Fruit fly (Drosophila melanogaster) whole organism, pupa: ENCODE measurements around the gene CG42764.
A peak's percentile ranks its signal among the peaks of the same experiment; 100 is the strongest.

ENCODE experiments used
- CG10348 ChIP-seq: fragments of 200-800 bp; sonication (Bioruptor generic); IDR thresholded peaks from 2 replicates; pipeline ENCODE4 v1.3.6; 2022; ENCODE audit warnings: missing biosample characterization, missing genetic modification characterization
- CG12605 ChIP-seq: fragments of 200-800 bp; sonication (Bioruptor generic); IDR thresholded peaks from 2 replicates; pipeline ENCODE4 v1.3.6; 2022; ENCODE audit warnings: missing biosample characterization, missing genetic modification characterization
- CG13204 ChIP-seq: fragments of 200-800 bp; sonication (Bioruptor generic); optimal IDR thresholded peaks from 2 replicates; lab custom pipeline; 2018; ENCODE audit warnings: missing biosample characterization, mild to moderate bottlenecking, missing genetic modification characterization, moderate library complexity
- CG14655 ChIP-seq: fragments of 200-800 bp; sonication (Bioruptor generic); optimal IDR thresholded peaks from 3 replicates; lab custom pipeline; 2017; ENCODE audit warnings: mild to moderate bottlenecking, missing biosample characterization, missing genetic modification reagents, missing genetic modification characterization
- CG15710 ChIP-seq: fragments of 200-800 bp; sonication (Bioruptor generic); optimal IDR thresholded peaks from 2 replicates; lab custom pipeline; 2018; ENCODE audit warnings: missing biosample characterization, mild to moderate bottlenecking, missing genetic modification characterization, moderate library complexity
- CG17806 ChIP-seq: fragments of 200-800 bp; sonication (Bioruptor generic); optimal IDR thresholded peaks from 2 replicates; lab custom pipeline; 2018; ENCODE audit warnings: missing biosample characterization, mild to moderate bottlenecking, missing genetic modification characterization, moderate library complexity
- CG32121 ChIP-seq: fragments of 200-800 bp; sonication (Bioruptor generic); IDR thresholded peaks from 2 replicates; pipeline ENCODE4 v1.3.6; 2022; ENCODE audit warnings: missing biosample characterization, missing genetic modification characterization
- CG34367 ChIP-seq: fragments of 200-800 bp; sonication (Bioruptor generic); optimal IDR thresholded peaks from 2 replicates; lab custom pipeline; 2018; ENCODE audit warnings: missing biosample characterization, mild to moderate bottlenecking, missing genetic modification characterization
- CG4496 ChIP-seq: fragments of 200-800 bp; sonication (Bioruptor generic); IDR thresholded peaks from 3 replicates; pipeline ENCODE4 v1.3.6; 2022; ENCODE audit warnings: missing biosample characterization, missing genetic modification characterization
- CG8159 ChIP-seq: fragments of 200-800 bp; sonication (Bioruptor generic); optimal IDR thresholded peaks from 3 replicates; lab custom pipeline; 2018; ENCODE audit warnings: missing biosample characterization, mild to moderate bottlenecking, missing genetic modification characterization, moderate library complexity
- CG8301 ChIP-seq: fragments of 200-800 bp; sonication (Bioruptor generic); optimal IDR thresholded peaks from 2 replicates; lab custom pipeline; 2018; ENCODE audit warnings: missing biosample characterization, mild to moderate bottlenecking, missing genetic modification characterization
- CG9948 ChIP-seq: fragments of 200-800 bp; sonication (Bioruptor generic); optimal IDR thresholded peaks from 2 replicates; lab custom pipeline; 2018; ENCODE audit warnings: missing biosample characterization, mild to moderate bottlenecking, missing genetic modification characterization, moderate library complexity
- D1 ChIP-seq: fragments of 200-800 bp; sonication (Bioruptor generic); optimal IDR thresholded peaks from 2 replicates; lab custom pipeline; 2018; ENCODE audit warnings: missing biosample characterization, mild to moderate bottlenecking, missing genetic modification characterization, moderate library complexity
- EcR ChIP-seq: fragments of 200-800 bp; sonication (Bioruptor generic); optimal IDR thresholded peaks from 3 replicates; lab custom pipeline; 2019; ENCODE audit warnings: missing biosample characterization, missing genetic modification characterization, mild to moderate bottlenecking, moderate library complexity, missing genetic modification reagents
- Ets98B ChIP-seq: fragments of 200-800 bp; sonication (Bioruptor generic); IDR thresholded peaks from 2 replicates; pipeline ENCODE4 v1.3.6; 2022; ENCODE audit warnings: missing biosample characterization, missing genetic modification characterization
- Pif1A ChIP-seq: fragments of 200-800 bp; sonication (Bioruptor generic); optimal IDR thresholded peaks from 3 replicates; lab custom pipeline; 2016; ENCODE audit warnings: missing biosample characterization, missing genetic modification characterization
- Pif1B ChIP-seq: fragments of 200-800 bp; sonication (Bioruptor generic); optimal IDR thresholded peaks from 3 replicates; lab custom pipeline; 2016; ENCODE audit warnings: missing biosample characterization, missing genetic modification characterization
- Snoo ChIP-seq: fragments of 200-800 bp; sonication (Bioruptor generic); optimal IDR thresholded peaks from 3 replicates; lab custom pipeline; 2017; ENCODE audit warnings: missing biosample characterization, mild to moderate bottlenecking, missing genetic modification characterization, inconsistent platforms
- fd96Ca ChIP-seq: fragments of 200-800 bp; sonication (Bioruptor generic); IDR thresholded peaks from 3 replicates; pipeline ENCODE4 v1.3.6; 2022; ENCODE audit warnings: missing biosample characterization, missing genetic modification characterization
- gl ChIP-seq: fragments of 200-800 bp; sonication (Bioruptor generic); optimal IDR thresholded peaks from 2 replicates; lab custom pipeline; 2018; ENCODE audit warnings: missing biosample characterization, mild to moderate bottlenecking, missing genetic modification characterization
- rn ChIP-seq: fragments of 200-800 bp; sonication (Bioruptor generic); IDR thresholded peaks from 2 replicates; pipeline ENCODE4 v1.3.6; 2022; ENCODE audit warnings: missing biosample characterization, missing genetic modification characterization

The CG42764 gene

dm6 chr3L:20465941-20466340 lies at the start of gene CG42764:
CG42764 (minus strand) TSS chr3L:20466041.
- TF ChIP-seq CG10348 (GFP tag; lab: Robert Waterston, UW) (no peak), gl (tag; lab: Kevin White, UChicago) (no peak), rn (GFP tag; lab: Robert Waterston, UW) (no peak), CG9948 (no peak), CG4496 (no peak), CG15710 (no peak), Pif1A (GFP tag; lab: Kevin White, UChicago) (no peak), Ets98B (GFP tag; lab: Robert Waterston, UW) (no peak), fd96Ca (GFP tag; lab: Robert Waterston, UW) (no peak), CG32121 (GFP tag; lab: Robert Waterston, UW) (no peak)

- TF ChIP-seq rn (GFP tag; lab: Robert Waterston, UW): no peak
Observed at dm6 chr3L:20514101-20514500, 48.3 kb upstream of the CG42764 start.

- TF ChIP-seq EcR (GFP tag; lab: Kevin White, UChicago) (peak; percentile 86), CG10348 (GFP tag; lab: Robert Waterston, UW) (no peak), CG13204 (GFP tag; lab: Kevin White, UChicago) (peak; percentile 20)
Observed at dm6 chr3L:20511499-20512108, 45.8 kb upstream of the CG42764 start.

dm6 chr3L:20509121-20509934 lies 43.5 kb upstream of the CG42764 start:
- peak; percentile 63 for TF ChIP-seq CG34367 (tag; lab: Kevin White, UChicago)
- peak; percentile 85 for TF ChIP-seq CG8159 (tag; lab: Kevin White, UChicago)
- TF ChIP-seq EcR (GFP tag; lab: Kevin White, UChicago): peak; percentile 1
- TF ChIP-seq CG32121 (GFP tag; lab: Robert Waterston, UW): no peak
- peak; percentile 65 for TF ChIP-seq CG17806 (tag; lab: Kevin White, UChicago)
- peak; percentile 90 for TF ChIP-seq CG14655
- TF ChIP-seq CG12605 (GFP tag; lab: Robert Waterston, UW): no peak
- peak; percentile 77 for TF ChIP-seq CG15710
- TF ChIP-seq D1 (tag; lab: Kevin White, UChicago): peak; percentile 63
- no peak for TF ChIP-seq CG10348 (GFP tag; lab: Robert Waterston, UW)
- TF ChIP-seq CG4496: no peak
- TF ChIP-seq Pif1B: peak; percentile 74
- no peak for TF ChIP-seq rn (GFP tag; lab: Robert Waterston, UW)
- peak; percentile 81 for TF ChIP-seq CG8301 (tag; lab: Kevin White, UChicago)
- TF ChIP-seq CG13204 (GFP tag; lab: Kevin White, UChicago): peak; percentile 45
- TF ChIP-seq gl (tag; lab: Kevin White, UChicago): no peak
- TF ChIP-seq Ets98B (GFP tag; lab: Robert Waterston, UW): peak; percentile 44; the same call in 1 of the 2 replicates
- peak; percentile 77 for TF ChIP-seq Pif1A (GFP tag; lab: Kevin White, UChicago)
- TF ChIP-seq fd96Ca (GFP tag; lab: Robert Waterston, UW): 0 out of 3 replicates have a peak, but pooled peaks have one; percentile 19
- TF ChIP-seq Snoo (tag; lab: Kevin White, UChicago): peak; percentile 74
- TF ChIP-seq CG9948: peak; percentile 76
- TF ChIP-seq, all 21 proteins: peak for 15

dm6 chr3L:20508136-20508635 lies 42.3 kb upstream of the CG42764 start:
- TF ChIP-seq Snoo (tag; lab: Kevin White, UChicago) (peak; percentile 88), CG32121 (GFP tag; lab: Robert Waterston, UW) (peak; percentile 88), Pif1B (peak; percentile 87), rn (GFP tag; lab: Robert Waterston, UW) (peak; percentile 39; the same call in 1 of the 2 replicates), CG4496 (peak; percentile 89; the same call in 2 of the 3 replicates), CG10348 (GFP tag; lab: Robert Waterston, UW) (peak; percentile 61), CG13204 (GFP tag; lab: Kevin White, UChicago) (no peak), D1 (tag; lab: Kevin White, UChicago) (peak; percentile 78), CG8159 (tag; lab: Kevin White, UChicago) (peak; percentile 93), CG17806 (tag; lab: Kevin White, UChicago) (peak; percentile 89), CG14655 (peak; percentile 89), CG8301 (tag; lab: Kevin White, UChicago) (peak; percentile 83), CG9948 (peak; percentile 87), CG15710 (peak; percentile 91), CG34367 (tag; lab: Kevin White, UChicago) (peak; percentile 82), fd96Ca (GFP tag; lab: Robert Waterston, UW) (peak; percentile 90), gl (tag; lab: Kevin White, UChicago) (peak; percentile 75), Ets98B (GFP tag; lab: Robert Waterston, UW) (peak; percentile 89), Pif1A (GFP tag; lab: Kevin White, UChicago) (peak; percentile 91), EcR (GFP tag; lab: Kevin White, UChicago) (peak; percentile 59), CG12605 (GFP tag; lab: Robert Waterston, UW) (peak; percentile 65)
- TF ChIP-seq, all 21 proteins: peak for 20
